Worm (Caenorhabditis elegans): ENCODE measurements around the gene W04G3.11.

W04G3.11 gene

ce11 chrX:11095480-11095879 lies 6.5 kb downstream of the W04G3.11 start:
- TF ChIP-seq alr-1 (tag; optimal IDR thresholded peaks at IDR 0.05; ENCODE audit: borderline replicate concordance) = no peak
- TF ChIP-seq sox-4 (tag; optimal IDR thresholded peaks at IDR 0.05) = peak; percentile 61
- peak; percentile 40 for TF ChIP-seq nhr-77 (tag; optimal IDR thresholded peaks at IDR 0.05)
- peak; percentile 54 for TF ChIP-seq xbp-1 (tag; optimal IDR thresholded peaks at IDR 0.05)
- TF ChIP-seq fkh-8 (tag; optimal IDR thresholded peaks at IDR 0.05) = peak; percentile 63
- TF ChIP-seq lin-13 (GFP tag; optimal IDR thresholded peaks at IDR 0.05) = no peak
- TF ChIP-seq vab-15 (tag; optimal IDR thresholded peaks at IDR 0.05) = no peak
- TF ChIP-seq swsn-7 (tag; optimal IDR thresholded peaks at IDR 0.05) = peak; percentile 73
- peak; percentile 31 for TF ChIP-seq fos-1 (tag; optimal IDR thresholded peaks at IDR 0.05)
- TF ChIP-seq dpl-1 (GFP tag; optimal IDR thresholded peaks at IDR 0.05) = no peak
- TF ChIP-seq lin-35 (GFP tag; optimal IDR thresholded peaks at IDR 0.05) = peak; percentile 19 to 52
- TF ChIP-seq aha-1 (tag; optimal IDR thresholded peaks at IDR 0.05) = no peak
- TF ChIP-seq mdl-1 (tag; optimal IDR thresholded peaks at IDR 0.05) = peak in 1 of 2 experiments; percentile 38
- peak; percentile 68 for TF ChIP-seq nhr-90 (tag; optimal IDR thresholded peaks at IDR 0.05; ENCODE audit: poor library complexity)
- no peak for TF ChIP-seq C34B4.2 (tag; optimal IDR thresholded peaks at IDR 0.05)
- no peak for TF ChIP-seq snpc-4 (tag; optimal IDR thresholded peaks at IDR 0.05)
- peak; percentile 68 for TF ChIP-seq nhr-20 (tag; optimal IDR thresholded peaks at IDR 0.05)
- TF ChIP-seq zag-1 (tag; optimal IDR thresholded peaks at IDR 0.05) = no peak
- TF ChIP-seq blmp-1 (tag; optimal IDR thresholded peaks at IDR 0.05) = no peak
- TF ChIP-seq ztf-4 (tag; optimal IDR thresholded peaks at IDR 0.05) = no peak
- TF ChIP-seq tlp-1 (tag; optimal IDR thresholded peaks at IDR 0.05) = no peak
- no peak for TF ChIP-seq nhr-12 (tag; optimal IDR thresholded peaks at IDR 0.05)
- peak; percentile 36 for TF ChIP-seq unc-86 (tag; optimal IDR thresholded peaks at IDR 0.05)
- TF ChIP-seq unc-62 (GFP tag; optimal IDR thresholded peaks at IDR 0.05) = no peak
- no peak for TF ChIP-seq pag-3 (tag; optimal IDR thresholded peaks at IDR 0.05; ENCODE audit: borderline replicate concordance, insufficient read depth)
- TF ChIP-seq nhr-47 (tag; optimal IDR thresholded peaks at IDR 0.05) = peak; percentile 87
- no peak for TF ChIP-seq hpl-2 (GFP tag; optimal IDR thresholded peaks at IDR 0.05)
- TF ChIP-seq pqm-1 (tag; optimal IDR thresholded peaks at IDR 0.05) = no peak
- TF ChIP-seq mab-9 (GFP tag; IDR thresholded peaks at IDR 0.05) = no peak; the same call in 1 of the 2 replicates
- TF ChIP-seq irx-1 (tag; optimal IDR thresholded peaks at IDR 0.05) = peak; percentile 27
- TF ChIP-seq ceh-63 (GFP tag; optimal IDR thresholded peaks at IDR 0.05) = peak; percentile 6
- TF ChIP-seq ces-1 (GFP tag; optimal IDR thresholded peaks at IDR 0.05) = no peak
- TF ChIP-seq nhr-28 (tag; optimal IDR thresholded peaks at IDR 0.05) = no peak
- peak; percentile 47; the same call in 1 of the 2 replicates for TF ChIP-seq grh-1 (GFP tag; IDR thresholded peaks at IDR 0.05)
- TF ChIP-seq nhr-71 (tag; optimal IDR thresholded peaks at IDR 0.05) = peak; percentile 72
- TF ChIP-seq sup-37 (GFP tag; optimal IDR thresholded peaks at IDR 0.05) = no peak
- peak; percentile 12 to 13 for TF ChIP-seq efl-1 (optimal IDR thresholded peaks at IDR 0.05)
- TF ChIP-seq efl-1 (GFP tag; optimal IDR thresholded peaks at IDR 0.05 in 1 of 2) = peak in 1 of 2 experiments; percentile 93
- TF ChIP-seq unc-98 (GFP tag; IDR thresholded peaks at IDR 0.05) = no peak
- no peak for TF ChIP-seq lin-15B (tag; optimal IDR thresholded peaks at IDR 0.05)
- TF ChIP-seq nhr-84 (tag; optimal IDR thresholded peaks at IDR 0.05) = no peak
- TF ChIP-seq mep-1 (tag; optimal IDR thresholded peaks at IDR 0.05) = peak; percentile 55
- TF ChIP-seq nhr-76 (tag; optimal IDR thresholded peaks at IDR 0.05) = no peak
- TF ChIP-seq sptf-1 (tag; optimal IDR thresholded peaks at IDR 0.05) = no peak
- TF ChIP-seq elt-3 (tag; optimal IDR thresholded peaks at IDR 0.05) = peak in 1 of 6 experiments; percentile 49
- TF ChIP-seq fkh-10 (GFP tag; optimal IDR thresholded peaks at IDR 0.05) = peak; percentile 65
- TF ChIP-seq fkh-4 (tag; optimal IDR thresholded peaks at IDR 0.05; ENCODE audit: borderline replicate concordance) = no peak
- TF ChIP-seq efl-3 (GFP tag; optimal IDR thresholded peaks at IDR 0.05) = no peak
- peak; percentile 80 for TF ChIP-seq nhr-85 (tag)
- no peak for TF ChIP-seq mef-2 (tag; optimal IDR thresholded peaks at IDR 0.05)
- TF ChIP-seq nhr-11 (tag; optimal IDR thresholded peaks at IDR 0.05) = no peak
- TF ChIP-seq Y116A8C.19 (tag; optimal IDR thresholded peaks at IDR 0.05; ENCODE audit: borderline replicate concordance) = no peak
- TF ChIP-seq F16B12.6 (tag; optimal IDR thresholded peaks at IDR 0.05) = no peak
- TF ChIP-seq aly-2 (tag; optimal IDR thresholded peaks at IDR 0.05) = no peak
- no peak for TF ChIP-seq C16A3.4 (tag; optimal IDR thresholded peaks at IDR 0.05)

Measured in whole organism, L1 larva.